Worm (Caenorhabditis elegans): Measurements from ENCODE around the gene C12D5.9.

C12D5.9 gene

ce11 chrV:7686189-7686588 lies 3.6 kb downstream of the C12D5.9 start, which contains the start of the genes nhr-94 and nhr-152:
TSS of gene nhr-94 (minus strand) at chrV:7686335.
TSS of gene nhr-152 (plus strand) at chrV:7686350.
- TF ChIP-seq nfya-1 (tag; optimal IDR thresholded peaks at IDR 0.05) (no peak), mec-3 (tag; optimal IDR thresholded peaks at IDR 0.05; ENCODE audit: borderline replicate concordance) (no peak), ceh-6 (GFP tag; optimal IDR thresholded peaks at IDR 0.05) (no peak), pqm-1 (tag; optimal IDR thresholded peaks at IDR 0.05) (no peak), lin-11 (tag; optimal IDR thresholded peaks at IDR 0.05) (no peak), rnt-1 (tag; optimal IDR thresholded peaks at IDR 0.05) (no peak)

DNA sequence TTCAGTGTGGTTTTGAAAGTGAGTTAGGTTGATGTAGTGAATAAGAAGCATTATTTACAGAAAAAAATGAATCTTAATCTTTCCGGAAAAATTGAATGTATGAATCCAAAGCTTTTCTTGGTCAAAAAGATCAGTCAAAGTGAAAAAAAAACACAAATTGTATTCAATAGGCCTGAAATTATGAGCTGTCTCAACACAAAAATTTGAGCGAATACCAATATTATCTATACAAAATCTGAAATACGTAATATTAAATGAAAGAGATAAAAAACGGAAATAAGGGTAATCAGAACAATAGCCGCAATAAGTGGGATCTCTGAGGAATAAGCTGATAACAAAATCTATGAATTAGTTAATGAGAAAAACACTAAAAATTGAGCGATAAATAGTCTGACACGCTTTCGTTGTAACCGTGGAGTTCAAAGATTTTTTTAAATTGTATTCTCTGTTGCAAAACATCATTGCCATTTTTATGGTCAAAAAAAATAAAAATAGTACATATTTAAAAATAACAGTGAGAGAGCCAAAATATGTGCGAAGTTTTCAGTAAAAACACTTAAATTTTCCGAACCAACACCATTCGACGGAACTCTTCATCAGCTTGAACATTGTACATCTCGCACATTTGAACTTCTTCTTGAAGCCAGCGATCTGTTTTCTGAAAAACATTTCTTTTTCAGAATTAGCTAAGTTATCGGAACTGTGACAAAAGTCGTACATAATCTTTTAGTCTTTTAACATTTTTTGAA lies 5.7 kb downstream of the C12D5.9 start, which contains the start of gene sre-11:
Gene sre-11, minus strand, starts transcription at position 51 of the 749 bp plus-strand sequence.
- TF ChIP-seq unc-3 (GFP tag; conservative IDR thresholded peaks at IDR 0.05) (no peak), unc-3 (tag; optimal IDR thresholded peaks at IDR 0.05) (no peak), ceh-34 (tag; optimal IDR thresholded peaks at IDR 0.05) (no peak), ceh-45 (GFP tag; IDR thresholded peaks at IDR 0.05) (no peak), dmd-4 (tag; optimal IDR thresholded peaks at IDR 0.05; ENCODE audit: borderline replicate concordance) (no peak), elt-4 (tag; optimal IDR thresholded peaks at IDR 0.05) (no peak), ets-4 (tag; optimal IDR thresholded peaks at IDR 0.05) (no peak), sox-2 (GFP tag; IDR thresholded peaks at IDR 0.05) (no peak), syd-9 (tag; optimal IDR thresholded peaks at IDR 0.05) (no peak), ceh-48 (tag; optimal IDR thresholded peaks at IDR 0.05) (no peak), madf-2 (tag; optimal IDR thresholded peaks at IDR 0.05) (no peak), nhr-11 (tag; optimal IDR thresholded peaks at IDR 0.05) (no peak), pha-4 (tag; optimal IDR thresholded peaks at IDR 0.05) (no peak), unc-42 (tag; optimal IDR thresholded peaks at IDR 0.05) (no peak), ahr-1 (tag; optimal IDR thresholded peaks at IDR 0.05) (no peak)

DNA sequence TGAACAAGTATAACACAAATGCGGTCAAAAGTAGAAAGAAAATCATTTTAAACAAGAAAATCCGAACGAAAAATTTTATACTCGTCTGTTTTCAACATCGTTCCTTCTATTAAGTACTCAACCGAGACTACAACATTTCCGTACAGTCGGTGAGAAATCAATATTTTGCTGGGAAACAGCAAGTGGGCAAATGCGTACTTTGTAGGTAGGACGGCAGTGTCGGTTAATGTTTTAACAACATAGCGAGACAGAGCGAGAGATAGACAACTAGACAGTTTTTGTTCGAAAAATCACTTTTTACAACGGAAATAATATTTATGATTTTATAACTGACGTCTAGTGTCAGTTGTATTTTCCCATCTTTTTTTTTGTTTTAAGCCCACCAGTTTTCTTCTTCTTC lies 8.4 kb downstream of the C12D5.9 start, which contains the start of gene cyp-33A1:
Gene cyp-33A1, minus strand, starts transcription at position 72 of the 400 bp plus-strand sequence.
- TF ChIP-seq dve-1 (tag; optimal IDR thresholded peaks at IDR 0.05) = no peak
- TF ChIP-seq zip-5 (tag; optimal IDR thresholded peaks at IDR 0.05) = no peak
- no peak for TF ChIP-seq ceh-18 (tag; optimal IDR thresholded peaks at IDR 0.05)
- TF ChIP-seq hlh-8 (tag; optimal IDR thresholded peaks at IDR 0.05) = no peak
- TF ChIP-seq unc-42 (tag; optimal IDR thresholded peaks at IDR 0.05) = no peak
- TF ChIP-seq lim-6 (tag; optimal IDR thresholded peaks at IDR 0.05) = no peak
- no peak for TF ChIP-seq C38D4.7 (GFP tag; optimal IDR thresholded peaks at IDR 0.05)
- no peak for TF ChIP-seq ceh-6 (GFP tag; optimal IDR thresholded peaks at IDR 0.05)

- TF ChIP-seq ceh-31 (tag; optimal IDR thresholded peaks at IDR 0.05) = no peak
- TF ChIP-seq fax-1 (tag; optimal IDR thresholded peaks at IDR 0.05) = no peak
- no peak for TF ChIP-seq fkh-10 (GFP tag; optimal IDR thresholded peaks at IDR 0.05)
- no peak for TF ChIP-seq rnt-1 (tag; optimal IDR thresholded peaks at IDR 0.05)
- no peak for TF ChIP-seq ets-4 (tag; optimal IDR thresholded peaks at IDR 0.05)
- TF ChIP-seq pag-3 (tag; optimal IDR thresholded peaks at IDR 0.05; ENCODE audit: borderline replicate concordance) = no peak
- no peak for TF ChIP-seq dve-1 (tag; optimal IDR thresholded peaks at IDR 0.05)
- TF ChIP-seq gmeb-2 (tag; optimal IDR thresholded peaks at IDR 0.05) = no peak
- no peak for TF ChIP-seq ttx-3 (tag; optimal IDR thresholded peaks at IDR 0.05)
- no peak for TF ChIP-seq tbx-2 (tag; optimal IDR thresholded peaks at IDR 0.05)
- TF ChIP-seq odd-2 (tag; optimal IDR thresholded peaks at IDR 0.05) = no peak
- no peak for TF ChIP-seq ceh-18 (tag; optimal IDR thresholded peaks at IDR 0.05)
- no peak for TF ChIP-seq ceh-6 (GFP tag; optimal IDR thresholded peaks at IDR 0.05)
- TF ChIP-seq ahr-1 (tag; optimal IDR thresholded peaks at IDR 0.05) = no peak
- no peak for TF ChIP-seq elt-4 (tag; optimal IDR thresholded peaks at IDR 0.05)
- no peak for TF ChIP-seq lin-11 (tag; optimal IDR thresholded peaks at IDR 0.05)
- TF ChIP-seq ama-1 (optimal IDR thresholded peaks at IDR 0.05) = no peak
- TF ChIP-seq sox-4 (tag; optimal IDR thresholded peaks at IDR 0.05) = no peak
Measured at ce11 chrV:7675904-7676303, 13.9 kb downstream of the C12D5.9 start, which contains the start of gene C12D5.3. TSS of gene C12D5.3 (plus strand) at chrV:7676204.

Data from whole organism, late embryonic.